Worm (Caenorhabditis elegans): ENCODE data around the gene Y38E10A.22.

- TF ChIP-seq tbx-37 (GFP tag; conservative IDR thresholded peaks at IDR 0.05) (no peak), hnd-1 (tag; optimal IDR thresholded peaks at IDR 0.05) (no peak), flt-1 (GFP tag; IDR thresholded peaks at IDR 0.05) (no peak), ama-1 (optimal IDR thresholded peaks at IDR 0.05) (no peak), scrt-1 (GFP tag; IDR thresholded peaks at IDR 0.05) (no peak), pes-1 (GFP tag; IDR thresholded peaks at IDR 0.05) (no peak), B0310.2 (tag; optimal IDR thresholded peaks at IDR 0.05) (no peak)
These were observed 37.2 kb downstream of the Y38E10A.22 start, which contains the start of gene nhr-235 for ce11 chrII:12640370-12640769.

Measured in whole organism, early embryonic.